Fruit fly (Drosophila melanogaster) whole organism, embryonic: ENCODE data around the gene CG17029.

Source experiments
- B-H1 ChIP-seq: fragments of 200-800 bp; sonication (Bioruptor generic); IDR thresholded peaks from 3 replicates; pipeline ENCODE4 v1.3.6; 2022; ENCODE audit warnings: missing biosample characterization, missing genetic modification characterization
- CG10209 ChIP-seq: fragments of 200-800 bp; sonication (Bioruptor generic); optimal IDR thresholded peaks from 3 replicates; lab custom pipeline; 2017; ENCODE audit warnings: missing biosample characterization, mild to moderate bottlenecking, missing genetic modification characterization, missing genetic modification reagents
- CG11504 ChIP-seq: fragments of 200-800 bp; sonication (Bioruptor generic); optimal IDR thresholded peaks from 3 replicates; lab custom pipeline; 2019; ENCODE audit warnings: missing biosample characterization, mild to moderate bottlenecking, missing genetic modification characterization, moderate library complexity
- CG12071 ChIP-seq: fragments of 200-800 bp; sonication (Bioruptor generic); optimal IDR thresholded peaks from 3 replicates; lab custom pipeline; 2018; ENCODE audit warnings: missing biosample characterization, mild to moderate bottlenecking, missing genetic modification characterization
- CG13424 ChIP-seq: fragments of 200-800 bp; sonication (Bioruptor generic); optimal IDR thresholded peaks from 2 replicates; lab custom pipeline; 2019; ENCODE audit warnings: missing biosample characterization, mild to moderate bottlenecking, missing genetic modification characterization, moderate library complexity
- CG14965 ChIP-seq: fragments of 200-800 bp; sonication (Bioruptor generic); optimal IDR thresholded peaks from 2 replicates; lab custom pipeline; 2016; ENCODE audit warnings: missing biosample characterization, missing genetic modification characterization, borderline replicate concordance
- CG15269 ChIP-seq: fragments of 200-800 bp; sonication (Bioruptor generic); optimal IDR thresholded peaks from 2 replicates; lab custom pipeline; 2018; ENCODE audit warnings: missing biosample characterization, mild to moderate bottlenecking, missing genetic modification characterization, moderate library complexity
- CG17829 ChIP-seq: fragments of 200-800 bp; optimal IDR thresholded peaks from 2 replicates; lab custom pipeline; 2019; ENCODE audit warnings: missing biosample characterization, mild to moderate bottlenecking, missing genetic modification characterization, moderate library complexity
- CG18262 ChIP-seq: fragments of 200-800 bp; optimal IDR thresholded peaks from 3 replicates; lab custom pipeline; 2019; ENCODE audit warnings: missing biosample characterization, mild to moderate bottlenecking, missing genetic modification characterization, moderate library complexity
- CG2202 ChIP-seq: fragments of 200-800 bp; sonication (Bioruptor generic); optimal IDR thresholded peaks from 2 replicates; lab custom pipeline; 2018; ENCODE audit warnings: missing biosample characterization, mild to moderate bottlenecking, missing genetic modification characterization
- CG31224 ChIP-seq: fragments of 200-800 bp; sonication (Bioruptor generic); IDR thresholded peaks from 2 replicates; pipeline ENCODE4 v1.3.6; 2022; ENCODE audit warnings: missing biosample characterization, missing genetic modification characterization
- CG31388 ChIP-seq: fragments of 200-800 bp; sonication (Bioruptor generic); optimal IDR thresholded peaks from 2 replicates; lab custom pipeline; 2016; ENCODE audit warnings: missing biosample characterization, missing genetic modification characterization
- CG42726 ChIP-seq: fragments of 200-800 bp; sonication (Bioruptor generic); IDR thresholded peaks from 2 replicates; pipeline ENCODE4 v1.3.6; 2022; ENCODE audit warnings: missing biosample characterization, missing genetic modification characterization; ENCODE audit not compliant: partially characterized antibody
- CG6689 ChIP-seq: fragments of 200-800 bp; sonication (Bioruptor generic); IDR thresholded peaks from 2 replicates; pipeline ENCODE4 v1.3.6; 2022; ENCODE audit warnings: missing biosample characterization, missing genetic modification characterization
- CG6854 ChIP-seq: fragments of 200-800 bp; sonication (Bioruptor generic); optimal IDR thresholded peaks from 3 replicates; lab custom pipeline; 2017; ENCODE audit warnings: missing biosample characterization, mild to moderate bottlenecking, missing genetic modification characterization
- CG7928 ChIP-seq: fragments of 200-800 bp; sonication (Bioruptor generic); optimal IDR thresholded peaks from 2 replicates; lab custom pipeline; 2017; ENCODE audit warnings: missing biosample characterization, mild to moderate bottlenecking, missing genetic modification characterization
- CG8290 ChIP-seq, 3 experiments: fragments of 200-800 bp; sonication (Bioruptor generic); optimal IDR thresholded peaks; 2 replicates each; lab custom pipeline; 2016 to 2019; ENCODE audit warnings: missing biosample characterization in 3 of 3, missing genetic modification characterization in 3 of 3, mild to moderate bottlenecking in 2 of 3, moderate library complexity in 1 of 3
- CkIIα-i1 ChIP-seq: fragments of 200-800 bp; sonication (Bioruptor generic); IDR thresholded peaks from 2 replicates; pipeline ENCODE4 v1.3.6; 2022; ENCODE audit warnings: missing biosample characterization, missing genetic modification characterization
- D19A ChIP-seq: fragments of 200-800 bp; optimal IDR thresholded peaks from 3 replicates; lab custom pipeline; 2019; ENCODE audit warnings: missing biosample characterization, mild to moderate bottlenecking, missing genetic modification characterization, moderate library complexity
- Dbx ChIP-seq: fragments of 200-800 bp; sonication (Bioruptor generic); IDR thresholded peaks from 3 replicates; pipeline ENCODE4 v1.3.6; 2022; ENCODE audit warnings: missing biosample characterization, missing genetic modification characterization
- Deaf1 ChIP-seq: fragments of 200-800 bp; optimal IDR thresholded peaks from 3 replicates; lab custom pipeline; 2019; ENCODE audit warnings: missing biosample characterization, mild to moderate bottlenecking, missing genetic modification characterization, moderate library complexity
- Dip2 ChIP-seq: fragments of 200-800 bp; sonication (Bioruptor generic); IDR thresholded peaks from 2 replicates; pipeline ENCODE4 v1.3.6; 2022; ENCODE audit warnings: missing biosample characterization, missing genetic modification characterization
- Doc2 ChIP-seq: fragments of 200-800 bp; sonication (Bioruptor generic); IDR thresholded peaks from 2 replicates; pipeline ENCODE4 v1.3.6; 2022; ENCODE audit warnings: missing biosample characterization, missing genetic modification characterization
- E2f1 ChIP-seq: fragments of 200-800 bp; sonication (Bioruptor generic); IDR thresholded peaks from 2 replicates; pipeline ENCODE4 v1.3.6; 2022; ENCODE audit warnings: missing biosample characterization, missing genetic modification characterization
- Ets97D ChIP-seq: fragments of 200-800 bp; sonication (Bioruptor generic); optimal IDR thresholded peaks from 3 replicates; lab custom pipeline; 2016; ENCODE audit warnings: missing biosample characterization, missing genetic modification characterization
- HLHmδ ChIP-seq: fragments of 200-800 bp; sonication (Bioruptor generic); optimal IDR thresholded peaks from 2 replicates; lab custom pipeline; 2018; ENCODE audit warnings: missing biosample characterization, mild to moderate bottlenecking, missing genetic modification characterization, moderate library complexity
- Hmr ChIP-seq: fragments of 200-800 bp; sonication (Bioruptor generic); optimal IDR thresholded peaks from 3 replicates; lab custom pipeline; 2017; ENCODE audit warnings: mild to moderate bottlenecking, missing biosample characterization, missing genetic modification reagents, missing genetic modification characterization
- Hr78 ChIP-seq, 2 experiments: fragments of 200-800 bp in 1 of 2; fragments of >200 bp in 1 of 2; sonication (Bioruptor generic) in 1 of 2; optimal IDR thresholded peaks; 2 replicates each; lab custom pipeline; 2017 to 2019; ENCODE audit warnings: missing biosample characterization in 2 of 2, missing genetic modification characterization in 2 of 2, mild to moderate bottlenecking in 1 of 2, moderate library complexity in 1 of 2
- Lhr ChIP-seq: fragments of 200-800 bp; sonication (Bioruptor generic); optimal IDR thresholded peaks from 3 replicates; lab custom pipeline; 2017; ENCODE audit warnings: mild to moderate bottlenecking, missing biosample characterization, missing genetic modification reagents, missing genetic modification characterization
- NC2α ChIP-seq: fragments of 200-800 bp; sonication (Bioruptor generic); optimal IDR thresholded peaks from 2 replicates; lab custom pipeline; 2016; ENCODE audit warnings: missing biosample characterization, missing genetic modification characterization
- NK7.1 ChIP-seq: fragments of 200-800 bp; sonication (Bioruptor generic); optimal IDR thresholded peaks from 3 replicates; lab custom pipeline; 2016; ENCODE audit warnings: missing biosample characterization, missing genetic modification characterization
- Poxn ChIP-seq: fragments of 200-800 bp; sonication (Bioruptor generic); IDR thresholded peaks from 2 replicates; pipeline ENCODE4 v1.3.6; 2022; ENCODE audit warnings: missing biosample characterization, missing genetic modification characterization
- Taf1 ChIP-seq: fragments of 200-800 bp; sonication (Bioruptor generic); IDR thresholded peaks from 2 replicates; pipeline ENCODE4 v1.3.6; 2022; ENCODE audit warnings: missing biosample characterization, missing genetic modification characterization
- cg ChIP-seq: fragments of 200-800 bp; sonication (Bioruptor generic); optimal IDR thresholded peaks from 3 replicates; lab custom pipeline; 2019; ENCODE audit warnings: missing biosample characterization, mild to moderate bottlenecking, missing genetic modification characterization, moderate library complexity
- crol ChIP-seq: fragments of 200-800 bp; sonication (Bioruptor generic); IDR thresholded peaks from 2 replicates; pipeline ENCODE4 v1.3.6; 2022; ENCODE audit warnings: missing biosample characterization, missing genetic modification characterization
- dan ChIP-seq: fragments of 200-800 bp; sonication (Bioruptor generic); IDR thresholded peaks from 2 replicates; pipeline ENCODE4 v1.3.6; 2022; ENCODE audit warnings: missing biosample characterization, missing genetic modification characterization
- disco-r ChIP-seq: fragments of 200-800 bp; sonication (Bioruptor generic); optimal IDR thresholded peaks from 2 replicates; lab custom pipeline; 2016; ENCODE audit warnings: missing biosample characterization, missing genetic modification characterization
- fd64A ChIP-seq: fragments of 200-800 bp; sonication (Bioruptor generic); optimal IDR thresholded peaks from 3 replicates; lab custom pipeline; 2018; ENCODE audit warnings: missing biosample characterization, mild to moderate bottlenecking, missing genetic modification characterization
- ken ChIP-seq: fragments of 200-800 bp; sonication (Bioruptor generic); IDR thresholded peaks from 3 replicates; pipeline ENCODE4 v1.3.6; 2022; ENCODE audit warnings: missing biosample characterization, missing genetic modification characterization
- knrl ChIP-seq: fragments of 200-800 bp; sonication (Bioruptor generic); IDR thresholded peaks from 3 replicates; pipeline ENCODE4 v1.3.6; 2022; ENCODE audit warnings: missing biosample characterization, missing genetic modification characterization; ENCODE audit not compliant: partially characterized antibody
- lab ChIP-seq: fragments of 200-800 bp; sonication (Bioruptor generic); optimal IDR thresholded peaks from 3 replicates; lab custom pipeline; 2017; ENCODE audit warnings: missing biosample characterization, missing genetic modification characterization, mild to moderate bottlenecking, moderate library complexity, missing genetic modification reagents
- mirr ChIP-seq: fragments of 200-800 bp; sonication (Bioruptor generic); optimal IDR thresholded peaks from 3 replicates; lab custom pipeline; 2018; ENCODE audit warnings: missing biosample characterization, mild to moderate bottlenecking, missing genetic modification characterization
- scrt ChIP-seq: fragments of 200-800 bp; sonication (Bioruptor generic); optimal IDR thresholded peaks from 2 replicates; lab custom pipeline; 2018; ENCODE audit warnings: missing biosample characterization, mild to moderate bottlenecking, missing genetic modification characterization, moderate library complexity
- sob ChIP-seq: fragments of 200-800 bp; sonication (Bioruptor generic); IDR thresholded peaks from 2 replicates; pipeline ENCODE4 v1.3.6; 2022; ENCODE audit warnings: missing biosample characterization, missing genetic modification characterization
- sug ChIP-seq: fragments of 200-800 bp; optimal IDR thresholded peaks from 2 replicates; lab custom pipeline; 2019; ENCODE audit warnings: missing biosample characterization, mild to moderate bottlenecking, missing genetic modification characterization, moderate library complexity
- tin ChIP-seq: fragments of 200-800 bp; sonication (Bioruptor generic); optimal IDR thresholded peaks from 3 replicates; lab custom pipeline; 2016; ENCODE audit warnings: missing biosample characterization, missing genetic modification characterization
- vfl ChIP-seq: fragments of 200-800 bp; sonication (Bioruptor generic); optimal IDR thresholded peaks from 2 replicates; lab custom pipeline; 2016; ENCODE audit warnings: missing biosample characterization, missing genetic modification characterization
- wor ChIP-seq: fragments of 200-800 bp; sonication (Bioruptor generic); IDR thresholded peaks from 2 replicates; pipeline ENCODE4 v1.3.6; 2022; ENCODE audit warnings: missing biosample characterization, missing genetic modification characterization

CG17029 gene

dm6 chr3L:16011319-16012210, 34.9 kb downstream of the CG17029 start, which contains the start of gene mib1 (continued):
- TF ChIP-seq CG7928 (no peak), lab (peak; percentile 59), mirr (GFP tag; lab: Kevin White, UChicago) (peak; percentile 45), Hmr (GFP tag; lab: Kevin White, UChicago) (peak; percentile 91), HLHmδ (GFP tag; lab: Kevin White, UChicago) (peak; percentile 81), D19A (no peak), CG8290 (GFP tag; optimal IDR thresholded peaks at IDR 0.05; lab: Kevin White, UChicago) (peak; percentile 34), CG8290 (tag; optimal IDR thresholded peaks at IDR 0.05; lab: Kevin White, UChicago) (peak in 1 of 2 experiments; percentile 92), CG6689 (GFP tag; lab: Robert Waterston, UW) (no peak), CG31388 (GFP tag; lab: Kevin White, UChicago) (no peak), Taf1 (GFP tag; lab: Robert Waterston, UW) (no peak), CG31224 (GFP tag; lab: Robert Waterston, UW) (no peak), NC2α (GFP tag; lab: Kevin White, UChicago) (no peak), Lhr (peak; percentile 99), CG42726 (GFP tag; lab: Robert Waterston, UW) (peak; percentile 94), CkIIα-i1 (GFP tag; lab: Robert Waterston, UW) (no peak), CG15269 (tag; lab: Kevin White, UChicago) (no peak), CG18262 (tag; lab: Kevin White, UChicago) (no peak), tin (GFP tag; lab: Kevin White, UChicago) (no peak), ken (GFP tag; lab: Robert Waterston, UW) (peak; percentile 35; the same call in 2 of the 3 replicates), Doc2 (GFP tag; lab: Robert Waterston, UW) (no peak), knrl (GFP tag; lab: Robert Waterston, UW) (peak; percentile 89), sug (tag; lab: Kevin White, UChicago) (peak; percentile 75), crol (GFP tag; lab: Robert Waterston, UW) (peak; percentile 95), CG12071 (peak; percentile 39), Dip2 (no peak), dan (GFP tag; lab: Robert Waterston, UW) (no peak), sob (GFP tag; lab: Robert Waterston, UW) (peak; percentile 65; the same call in 1 of the 2 replicates), fd64A (GFP tag; lab: Kevin White, UChicago) (no peak), CG13424 (peak; percentile 41), Hr78 (GFP tag; optimal IDR thresholded peaks at IDR 0.05; lab: Kevin White, UChicago) (no peak), CG2202 (tag; lab: Kevin White, UChicago) (no peak), E2f1 (GFP tag; lab: Robert Waterston, UW) (no peak), Dbx (GFP tag; lab: Robert Waterston, UW) (0 out of 3 replicates have a peak, but pooled peaks have one; percentile 5), CG11504 (tag; lab: Kevin White, UChicago) (peak; percentile 55), Deaf1 (tag; lab: Kevin White, UChicago) (peak; percentile 13), cg (GFP tag; lab: Kevin White, UChicago) (peak; percentile 98), CG6854 (GFP tag; lab: Kevin White, UChicago) (no peak), NK7.1 (GFP tag; lab: Kevin White, UChicago) (no peak), Poxn (GFP tag; lab: Robert Waterston, UW) (no peak), B-H1 (GFP tag; lab: Robert Waterston, UW) (no peak; the same call in 2 of the 3 replicates), scrt (GFP tag; lab: Kevin White, UChicago) (peak; percentile 47), CG10209 (GFP tag; lab: Kevin White, UChicago) (no peak), CG17829 (tag; lab: Kevin White, UChicago) (peak; percentile 38), vfl (GFP tag; lab: Kevin White, UChicago) (no peak), wor (GFP tag; lab: Robert Waterston, UW) (no peak), CG14965 (no peak), disco-r (peak; percentile 12), Ets97D (peak; percentile 88)
